Fruit fly (Drosophila melanogaster): Measurements from ENCODE around the gene CG10405.
A peak's percentile ranks its signal among the peaks of the same experiment; 100 is the strongest.

CG10405 gene

dm6 chr3R:16448378-16449134 is 5.7 kb upstream of the CG10405 start (continued):
- peak; percentile 77 for TF ChIP-seq B-H1 (GFP tag; IDR thresholded peaks at IDR 0.05)
- peak; percentile 80 for TF ChIP-seq esg (GFP tag; conservative IDR thresholded peaks at IDR 0.05)
- peak; percentile 85 for TF ChIP-seq chm (GFP tag; IDR thresholded peaks at IDR 0.05)
- no peak for TF ChIP-seq Bgb (GFP tag; IDR thresholded peaks at IDR 0.05; ENCODE audit: partially characterized antibody)
- peak; percentile 30 for TF ChIP-seq maf-S (GFP tag; optimal IDR thresholded peaks at IDR 0.05)
- TF ChIP-seq scrt (GFP tag; optimal IDR thresholded peaks at IDR 0.05) = peak; percentile 44
- TF ChIP-seq ac (GFP tag; optimal IDR thresholded peaks at IDR 0.05) = no peak
- peak; percentile 35 for TF ChIP-seq CG12744 (GFP tag; optimal IDR thresholded peaks at IDR 0.05)
- peak; percentile 75 for TF ChIP-seq CG11247 (GFP tag; IDR thresholded peaks at IDR 0.05)
- no peak for TF ChIP-seq pzg (GFP tag; optimal IDR thresholded peaks at IDR 0.05)
- TF ChIP-seq gce (GFP tag; IDR thresholded peaks at IDR 0.05) = peak; percentile 82
- TF ChIP-seq CG6791 (GFP tag; IDR thresholded peaks at IDR 0.05; ENCODE audit: partially characterized antibody) = no peak
- TF ChIP-seq CG9609 (GFP tag; optimal IDR thresholded peaks at IDR 0.05) = peak; percentile 82
- TF ChIP-seq CG5245 (GFP tag; optimal IDR thresholded peaks at IDR 0.05) = peak; percentile 57
- peak; percentile 64 for TF ChIP-seq CG16815 (GFP tag; optimal IDR thresholded peaks at IDR 0.05)
- TF ChIP-seq Fer3 (tag; optimal IDR thresholded peaks at IDR 0.05) = peak; percentile 75
- TF ChIP-seq tup (GFP tag; optimal IDR thresholded peaks at IDR 0.05) = peak; percentile 58
- peak; percentile 23 for TF ChIP-seq CG7987 (GFP tag; optimal IDR thresholded peaks at IDR 0.05)
- peak; percentile 58 for TF ChIP-seq nau (GFP tag; optimal IDR thresholded peaks at IDR 0.05)
- TF ChIP-seq bowl (GFP tag; IDR thresholded peaks at IDR 0.05) = peak; percentile 27; the same call in 1 of the 2 replicates
- TF ChIP-seq Eip74EF (GFP tag; optimal IDR thresholded peaks at IDR 0.05) = peak in 1 of 2 experiments; percentile 34
- TF ChIP-seq CG33213 (GFP tag; optimal IDR thresholded peaks at IDR 0.05) = peak; percentile 38
- no peak for TF ChIP-seq ems (GFP tag; optimal IDR thresholded peaks at IDR 0.05)
- TF ChIP-seq z (GFP tag; IDR thresholded peaks at IDR 0.05) = peak; percentile 64; the same call in 2 of the 3 replicates
- TF ChIP-seq CG3281 (GFP tag; optimal IDR thresholded peaks at IDR 0.05) = peak; percentile 60
- TF ChIP-seq salm (tag; optimal IDR thresholded peaks at IDR 0.05) = peak; percentile 66
- TF ChIP-seq Poxn (GFP tag; IDR thresholded peaks at IDR 0.05) = peak; percentile 8; the same call in 1 of the 2 replicates
- peak; percentile 43 for TF ChIP-seq CG8924 (tag; optimal IDR thresholded peaks at IDR 0.05)
- peak; percentile 73 for TF ChIP-seq HmgZ (tag; optimal IDR thresholded peaks at IDR 0.05)
- TF ChIP-seq ATbp (GFP tag; optimal IDR thresholded peaks at IDR 0.05) = peak; percentile 79
- TF ChIP-seq CG8388 (GFP tag; optimal IDR thresholded peaks at IDR 0.05) = peak; percentile 82
- TF ChIP-seq twi (tag; optimal IDR thresholded peaks at IDR 0.05) = no peak
- TF ChIP-seq Deaf1 (tag; optimal IDR thresholded peaks at IDR 0.05) = no peak
- peak; percentile 54; the same call in 1 of the 2 replicates for TF ChIP-seq al (GFP tag; IDR thresholded peaks at IDR 0.05)
- TF ChIP-seq vfl (GFP tag; optimal IDR thresholded peaks at IDR 0.05) = no peak
- no peak for TF ChIP-seq CG15011 (GFP tag; optimal IDR thresholded peaks at IDR 0.05)
- no peak for TF ChIP-seq Scr (GFP tag; IDR thresholded peaks at IDR 0.05; ENCODE audit: partially characterized antibody)
- peak; percentile 23 for TF ChIP-seq CG1529 (GFP tag; optimal IDR thresholded peaks at IDR 0.05)
- TF ChIP-seq Antp (GFP tag; optimal IDR thresholded peaks at IDR 0.05) = peak; percentile 68
- peak; percentile 7 for TF ChIP-seq shn (GFP tag; optimal IDR thresholded peaks at IDR 0.05)
- TF ChIP-seq dati (GFP tag; IDR thresholded peaks at IDR 0.05) = peak; percentile 87
- TF ChIP-seq CG13287 (GFP tag; IDR thresholded peaks at IDR 0.05; ENCODE audit: partially characterized antibody) = no peak
- peak; percentile 52 for TF ChIP-seq CG7839 (tag; optimal IDR thresholded peaks at IDR 0.05)
- TF ChIP-seq CG10959 (GFP tag; IDR thresholded peaks at IDR 0.05) = peak; percentile 74
- TF ChIP-seq peb (GFP tag; IDR thresholded peaks at IDR 0.05) = peak; percentile 76
- no peak for TF ChIP-seq TFAM (GFP tag; optimal IDR thresholded peaks at IDR 0.05)
- TF ChIP-seq ham (GFP tag; IDR thresholded peaks at IDR 0.05) = peak; percentile 65
- TF ChIP-seq CG10543 (GFP tag; optimal IDR thresholded peaks at IDR 0.05) = no peak
- no peak for TF ChIP-seq CG5180 (GFP tag; optimal IDR thresholded peaks at IDR 0.05)
